Worm (Caenorhabditis elegans) whole organism, L1 larva: Measurements from ENCODE around the gene ndub-11.
A peak's percentile ranks its signal among the peaks of the same experiment; 100 is the strongest.

Experiments used
- C16A3.4 ChIP-seq: fragments of 150-350 bp; optimal IDR thresholded peaks from 2 replicates; lab custom pipeline; 2014; ENCODE audit warnings: missing biosample characterization, missing genetic modification characterization
- F16B12.6 ChIP-seq: fragments of 150-350 bp; optimal IDR thresholded peaks from 2 replicates; lab custom pipeline; 2014; ENCODE audit warnings: missing biosample characterization, missing genetic modification characterization
- Y116A8C.19 ChIP-seq: sonication (generic microtip); optimal IDR thresholded peaks from 2 replicates; lab custom pipeline; 2016; ENCODE audit warnings: missing compliant biosample characterization, missing genetic modification characterization, borderline replicate concordance
- aha-1 ChIP-seq: fragments of 150-350 bp; optimal IDR thresholded peaks from 2 replicates; lab custom pipeline; 2014; ENCODE audit warnings: missing biosample characterization, missing genetic modification characterization
- alr-1 ChIP-seq: fragments of 200-800 bp; sonication (Bioruptor generic); optimal IDR thresholded peaks from 2 replicates; lab custom pipeline; 2018; ENCODE audit warnings: borderline replicate concordance, mild to moderate bottlenecking, missing genetic modification characterization, missing compliant biosample characterization
- aly-2 ChIP-seq: fragments of 150-350 bp; optimal IDR thresholded peaks from 2 replicates; lab custom pipeline; 2014; ENCODE audit warnings: missing biosample characterization, missing genetic modification characterization
- blmp-1 ChIP-seq: fragments of 150-350 bp; optimal IDR thresholded peaks from 2 replicates; lab custom pipeline; 2014; ENCODE audit warnings: missing biosample characterization, missing genetic modification characterization
- ceh-63 ChIP-seq: fragments of 200-800 bp; sonication (Bioruptor generic); optimal IDR thresholded peaks from 2 replicates; lab custom pipeline; 2018; ENCODE audit warnings: mild to moderate bottlenecking, missing genetic modification characterization, missing compliant biosample characterization
- ceh-88 ChIP-seq: fragments of 200-800 bp; sonication (Bioruptor generic); IDR thresholded peaks from 2 replicates; pipeline ENCODE4 v1.3.6; 2022; ENCODE audit warnings: missing genetic modification characterization, missing compliant biosample characterization
- ces-1 ChIP-seq: fragments of 150-350 bp; optimal IDR thresholded peaks from 2 replicates; lab custom pipeline; 2014; ENCODE audit warnings: missing biosample characterization, missing genetic modification reagents, missing genetic modification characterization
- dpl-1 ChIP-seq, 3 experiments: fragments of 150-350 bp in 2 of 3; sonication (generic microtip) in 1 of 3; optimal IDR thresholded peaks; 2 replicates each; lab custom pipeline; 2014 to 2017; ENCODE audit warnings: missing biosample characterization in 3 of 3, missing genetic modification characterization in 3 of 3, missing genetic modification reagents in 3 of 3
- dsc-1 ChIP-seq: sonication (generic microtip); optimal IDR thresholded peaks from 2 replicates; lab custom pipeline; 2016; ENCODE audit warnings: mild to moderate bottlenecking, missing genetic modification characterization, missing compliant biosample characterization
- efl-1 ChIP-seq, 4 experiments: fragments of 150-350 bp; optimal IDR thresholded peaks in 3 of 4; peaks in 1 of 4; 1 replicate in 1 of 4; 2 replicates in 3 of 4; lab custom pipeline; 2014; ENCODE audit warnings: missing biosample characterization in 2 of 4, missing genetic modification characterization in 2 of 4, missing genetic modification reagents in 2 of 4
- efl-3 ChIP-seq: fragments of 200-800 bp; sonication (Bioruptor generic); optimal IDR thresholded peaks from 2 replicates; lab custom pipeline; 2018; ENCODE audit warnings: mild to moderate bottlenecking, missing genetic modification characterization, missing compliant biosample characterization
- elt-2 ChIP-seq: sonication (generic microtip); optimal IDR thresholded peaks from 2 replicates; lab custom pipeline; 2016; ENCODE audit warnings: missing genetic modification characterization, mild to moderate bottlenecking, inconsistent platforms, missing compliant biosample characterization, missing genetic modification reagents
- fkh-8 ChIP-seq: sonication (generic microtip); optimal IDR thresholded peaks from 2 replicates; lab custom pipeline; 2016; ENCODE audit warnings: mild to moderate bottlenecking, missing genetic modification characterization, missing compliant biosample characterization
- fos-1 ChIP-seq: fragments of 150-350 bp; optimal IDR thresholded peaks from 2 replicates; lab custom pipeline; 2014; ENCODE audit warnings: missing biosample characterization, missing genetic modification characterization
- grh-1 ChIP-seq: fragments of 200-800 bp; sonication (Bioruptor generic); IDR thresholded peaks from 2 replicates; pipeline ENCODE4 v1.3.6; 2022; ENCODE audit warnings: missing genetic modification reagents, missing genetic modification characterization, missing compliant biosample characterization
- hlh-4 ChIP-seq: sonication (generic microtip); optimal IDR thresholded peaks from 2 replicates; lab custom pipeline; 2016; ENCODE audit warnings: mild to moderate bottlenecking, missing genetic modification characterization, missing compliant biosample characterization
- hpl-2 ChIP-seq: fragments of 150-350 bp; optimal IDR thresholded peaks from 2 replicates; lab custom pipeline; 2014; ENCODE audit warnings: missing biosample characterization, missing genetic modification reagents, missing genetic modification characterization
- isw-1 ChIP-seq: fragments of 200-800 bp; sonication (Bioruptor generic); IDR thresholded peaks from 2 replicates; pipeline ENCODE4 v1.3.6; 2022; ENCODE audit warnings: missing genetic modification characterization, missing compliant biosample characterization
- jun-1 ChIP-seq: fragments of 150-350 bp; optimal IDR thresholded peaks from 2 replicates; lab custom pipeline; 2014; ENCODE audit warnings: missing biosample characterization, missing genetic modification reagents, missing genetic modification characterization
- lin-13 ChIP-seq: fragments of 150-350 bp; optimal IDR thresholded peaks from 2 replicates; lab custom pipeline; 2014; ENCODE audit warnings: missing biosample characterization, missing genetic modification reagents, missing genetic modification characterization
- lin-14 ChIP-seq: fragments of 200-800 bp; sonication (Bioruptor generic); optimal IDR thresholded peaks from 2 replicates; lab custom pipeline; 2018; ENCODE audit warnings: mild to moderate bottlenecking, missing genetic modification characterization, moderate library complexity, missing compliant biosample characterization
- lin-15B ChIP-seq: fragments of 150-350 bp; sonication (generic microtip); optimal IDR thresholded peaks from 3 replicates; lab custom pipeline; 2014; ENCODE audit warnings: missing biosample characterization, missing genetic modification characterization
- lir-3 ChIP-seq: sonication (generic microtip); optimal IDR thresholded peaks from 2 replicates; lab custom pipeline; 2016; ENCODE audit warnings: mild to moderate bottlenecking, missing genetic modification characterization, moderate library complexity, missing compliant biosample characterization; ENCODE audit not compliant: poor library complexity
- lsy-2 ChIP-seq, 2 experiments: fragments of 150-350 bp; optimal IDR thresholded peaks; 2 replicates each; lab custom pipeline; 2014; ENCODE audit warnings: missing biosample characterization in 2 of 2, missing genetic modification characterization in 2 of 2
- mab-9 ChIP-seq: fragments of 200-800 bp; sonication (Bioruptor generic); IDR thresholded peaks from 2 replicates; pipeline ENCODE4 v1.3.6; 2022; ENCODE audit warnings: missing genetic modification reagents, missing genetic modification characterization, missing compliant biosample characterization
- mdl-1 ChIP-seq, 2 experiments: fragments of 150-350 bp; optimal IDR thresholded peaks; 2 replicates each; lab custom pipeline; 2014 to 2017; ENCODE audit warnings: missing biosample characterization in 2 of 2, missing genetic modification characterization in 2 of 2, inconsistent platforms in 1 of 2
- mef-2 ChIP-seq: fragments of 150-350 bp; optimal IDR thresholded peaks from 2 replicates; lab custom pipeline; 2014; ENCODE audit warnings: missing biosample characterization, missing genetic modification characterization
- mep-1 ChIP-seq: fragments of 150-350 bp; optimal IDR thresholded peaks from 2 replicates; lab custom pipeline; 2014; ENCODE audit warnings: missing biosample characterization, missing genetic modification characterization
- nhr-20 ChIP-seq: sonication (generic microtip); optimal IDR thresholded peaks from 2 replicates; lab custom pipeline; 2016; ENCODE audit warnings: mild to moderate bottlenecking, missing genetic modification characterization, missing compliant biosample characterization
- nhr-76 ChIP-seq: sonication (generic microtip); optimal IDR thresholded peaks from 2 replicates; lab custom pipeline; 2017; ENCODE audit warnings: missing biosample characterization, missing genetic modification characterization
- nhr-77 ChIP-seq: fragments of 150-350 bp; optimal IDR thresholded peaks from 2 replicates; lab custom pipeline; 2014; ENCODE audit warnings: missing biosample characterization, missing genetic modification characterization
- nhr-85 ChIP-seq: sonication (generic microtip); peaks from one replicate; lab custom pipeline; 2016; ENCODE audit warnings: missing genetic modification characterization, inconsistent platforms, missing compliant biosample characterization
- nhr-90 ChIP-seq: sonication (generic microtip); optimal IDR thresholded peaks from 2 replicates; lab custom pipeline; 2016; ENCODE audit warnings: mild to moderate bottlenecking, missing genetic modification characterization, missing compliant biosample characterization; ENCODE audit not compliant: poor library complexity
- pag-3 ChIP-seq: sonication (generic microtip); optimal IDR thresholded peaks from 2 replicates; lab custom pipeline; 2017; ENCODE audit warnings: missing genetic modification characterization, mild to moderate bottlenecking, missing compliant biosample characterization, antibody characterized with exemption, borderline replicate concordance; ENCODE audit not compliant: insufficient read depth
- pax-3 ChIP-seq: fragments of 200-800 bp; sonication (Bioruptor generic); optimal IDR thresholded peaks from 2 replicates; lab custom pipeline; 2018; ENCODE audit warnings: mild to moderate bottlenecking, missing genetic modification characterization, moderate library complexity, missing compliant biosample characterization
- rnt-1 ChIP-seq: sonication (generic microtip); optimal IDR thresholded peaks from 2 replicates; lab custom pipeline; 2016; ENCODE audit warnings: mild to moderate bottlenecking, missing genetic modification characterization, moderate library complexity, missing compliant biosample characterization
- skn-1 ChIP-seq: fragments of 150-350 bp; optimal IDR thresholded peaks from 2 replicates; lab custom pipeline; 2014; ENCODE audit warnings: missing biosample characterization, missing genetic modification characterization
- snpc-4 ChIP-seq: fragments of 150-350 bp; optimal IDR thresholded peaks from 2 replicates; lab custom pipeline; 2014; ENCODE audit warnings: missing biosample characterization, missing genetic modification characterization
- sptf-1 ChIP-seq: fragments of 150-350 bp; optimal IDR thresholded peaks from 2 replicates; lab custom pipeline; 2014; ENCODE audit warnings: missing biosample characterization, missing genetic modification characterization
- swsn-7 ChIP-seq: sonication (generic microtip); optimal IDR thresholded peaks from 2 replicates; lab custom pipeline; 2016; ENCODE audit warnings: missing genetic modification characterization, missing compliant biosample characterization
- tbx-2 ChIP-seq: sonication (generic microtip); optimal IDR thresholded peaks from 2 replicates; lab custom pipeline; 2016; ENCODE audit warnings: missing genetic modification characterization, missing compliant biosample characterization
- tlp-1 ChIP-seq: fragments of 150-350 bp; optimal IDR thresholded peaks from 2 replicates; lab custom pipeline; 2014; ENCODE audit warnings: missing biosample characterization, missing genetic modification characterization
- unc-130 ChIP-seq: fragments of 150-350 bp; optimal IDR thresholded peaks from 2 replicates; lab custom pipeline; 2017; ENCODE audit warnings: missing biosample characterization, missing genetic modification characterization, inconsistent platforms
- unc-30 ChIP-seq: sonication (generic microtip); optimal IDR thresholded peaks from 2 replicates; lab custom pipeline; 2017; ENCODE audit warnings: missing biosample characterization, missing genetic modification characterization
- xbp-1 ChIP-seq: sonication (generic microtip); optimal IDR thresholded peaks from 2 replicates; lab custom pipeline; 2016; ENCODE audit warnings: missing genetic modification characterization, missing compliant biosample characterization
- zip-4 ChIP-seq: fragments of 200-800 bp; sonication (Bioruptor generic); optimal IDR thresholded peaks from 2 replicates; lab custom pipeline; 2018; ENCODE audit warnings: mild to moderate bottlenecking, missing genetic modification characterization, moderate library complexity, missing compliant biosample characterization
- ztf-11 ChIP-seq, 2 experiments: sonication (generic microtip); optimal IDR thresholded peaks; 2 replicates each; lab custom pipeline; 2016 to 2017; ENCODE audit warnings: missing genetic modification characterization in 2 of 2, missing biosample characterization in 1 of 2, missing compliant biosample characterization in 1 of 2
- ztf-4 ChIP-seq: fragments of 150-350 bp; optimal IDR thresholded peaks from 2 replicates; lab custom pipeline; 2014; ENCODE audit warnings: missing biosample characterization, missing genetic modification characterization

ndub-11 gene

DNA sequence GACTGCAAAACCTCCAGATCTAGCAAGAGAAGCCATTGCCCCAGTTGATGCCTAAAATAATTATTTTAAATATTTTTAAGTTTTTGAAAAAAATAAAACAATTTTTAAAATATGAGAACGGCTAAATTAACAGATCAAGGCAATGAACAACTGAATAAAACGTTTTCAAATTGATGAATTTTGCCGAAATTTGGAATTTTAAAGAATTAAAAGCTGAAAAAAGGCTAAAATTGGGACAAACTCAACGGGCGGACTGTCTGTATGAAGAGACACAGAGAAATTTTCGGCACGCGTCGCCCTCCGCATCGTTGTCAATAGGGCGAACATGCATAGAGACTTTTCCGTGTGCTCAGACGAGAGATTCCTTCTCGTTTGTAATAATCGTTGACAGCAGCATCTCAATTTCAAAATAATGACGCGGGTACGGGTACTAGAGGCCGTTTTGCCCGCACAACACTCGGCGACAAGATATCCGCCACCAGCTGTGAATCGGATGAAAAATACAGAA lies 6.0 kb upstream of the ndub-11 start, which contains the start of the genes isp-1 and islo-1 (continued):
- TF ChIP-seq dpl-1 (GFP tag; optimal IDR thresholded peaks at IDR 0.05; lab: Kevin White, UChicago) (peak; percentile 25 to 58 (median 46)), grh-1 (GFP tag; lab: Robert Waterston, UW) (no peak), swsn-7 (tag; lab: Kevin White, UChicago) (peak; percentile 24), lsy-2 (tag; optimal IDR thresholded peaks at IDR 0.05; lab: Kevin White, UChicago) (peak; percentile 12 to 82), C16A3.4 (tag; lab: Kevin White, UChicago) (peak; percentile 74), fos-1 (no peak), pag-3 (tag; lab: Kevin White, UChicago) (no peak), dsc-1 (no peak), ceh-88 (GFP tag; lab: Robert Waterston, UW) (no peak), nhr-76 (tag; lab: Kevin White, UChicago) (no peak), zip-4 (GFP tag; lab: Kevin White, UChicago) (no peak), efl-1 (optimal IDR thresholded peaks at IDR 0.05; lab: Kevin White, UChicago) (peak; percentile 48 to 71), efl-1 (GFP tag; optimal IDR thresholded peaks at IDR 0.05 in 1 of 2; lab: Kevin White, UChicago) (peak in 1 of 2 experiments; percentile 61), pax-3 (no peak), fkh-8 (tag; lab: Kevin White, UChicago) (peak; percentile 1), hlh-4 (tag; lab: Kevin White, UChicago) (no peak), jun-1 (tag; lab: Kevin White, UChicago) (no peak), F16B12.6 (tag; lab: Kevin White, UChicago) (peak; percentile 24), sptf-1 (tag; lab: Kevin White, UChicago) (no peak), efl-3 (GFP tag; lab: Kevin White, UChicago) (no peak), lin-14 (GFP tag; lab: Kevin White, UChicago) (peak; percentile 65), lir-3 (tag; lab: Kevin White, UChicago) (no peak), elt-2 (no peak), mep-1 (peak; percentile 63), ztf-11 (tag; optimal IDR thresholded peaks at IDR 0.05; lab: Kevin White, UChicago) (no peak), mef-2 (no peak), tlp-1 (tag; lab: Kevin White, UChicago) (no peak), unc-130 (peak; percentile 33), lin-15B (peak; percentile 77), hpl-2 (GFP tag; lab: Kevin White, UChicago) (no peak), unc-30 (no peak), aha-1 (tag; lab: Kevin White, UChicago) (no peak), isw-1 (GFP tag; lab: Robert Waterston, UW) (peak; percentile 8; the same call in 1 of the 2 replicates), snpc-4 (tag; lab: Kevin White, UChicago) (peak; percentile 6), blmp-1 (tag; lab: Kevin White, UChicago) (peak; percentile 36), skn-1 (peak; percentile 4), ceh-63 (no peak), aly-2 (tag; lab: Kevin White, UChicago) (no peak), Y116A8C.19 (no peak), ztf-4 (tag; lab: Kevin White, UChicago) (no peak), alr-1 (tag; lab: Kevin White, UChicago) (no peak), xbp-1 (peak; percentile 22), mdl-1 (tag; optimal IDR thresholded peaks at IDR 0.05; lab: Kevin White, UChicago) (peak in 1 of 2 experiments; percentile 73), ces-1 (GFP tag; lab: Kevin White, UChicago) (no peak), nhr-20 (tag; lab: Kevin White, UChicago) (peak; percentile 52), nhr-90 (tag; lab: Kevin White, UChicago) (no peak), rnt-1 (tag; lab: Kevin White, UChicago) (peak; percentile 56), nhr-85 (tag; lab: Kevin White, UChicago) (peak; percentile 50), nhr-77 (tag; lab: Kevin White, UChicago) (peak; percentile 63), lin-13 (peak; percentile 26), mab-9 (GFP tag; lab: Robert Waterston, UW) (no peak), tbx-2 (tag; lab: Kevin White, UChicago) (peak; percentile 15)
